Worm (Caenorhabditis elegans): Measurements from ENCODE around the gene F55B12.2.
A peak's percentile ranks its signal among the peaks of the same experiment; 100 is the strongest.

The F55B12.2 gene

ce11 chrV:13818824-13819408 lies 2.1 kb upstream of the F55B12.2 start, which contains the start of gene sel-10:
Gene sel-10, plus strand, starts transcription at chrV:13819361.
- peak; percentile 19 for TF ChIP-seq tbx-2 (tag; optimal IDR thresholded peaks at IDR 0.05)
- TF ChIP-seq madf-2 (tag; optimal IDR thresholded peaks at IDR 0.05): no peak
- no peak for TF ChIP-seq pax-1 (tag; optimal IDR thresholded peaks at IDR 0.05)
- TF ChIP-seq rnt-1 (tag; optimal IDR thresholded peaks at IDR 0.05): peak; percentile 11
- no peak for TF ChIP-seq sox-2 (GFP tag; IDR thresholded peaks at IDR 0.05)
- no peak for TF ChIP-seq dve-1 (tag; optimal IDR thresholded peaks at IDR 0.05)
- TF ChIP-seq ceh-48 (tag; optimal IDR thresholded peaks at IDR 0.05): peak; percentile 7
- peak; percentile 33 for TF ChIP-seq ceh-31 (tag; optimal IDR thresholded peaks at IDR 0.05)
- no peak for TF ChIP-seq pha-4 (tag; optimal IDR thresholded peaks at IDR 0.05)
- no peak for TF ChIP-seq nhr-11 (tag; optimal IDR thresholded peaks at IDR 0.05)
- TF ChIP-seq unc-42 (tag; optimal IDR thresholded peaks at IDR 0.05): no peak
- no peak for TF ChIP-seq pha-2 (tag; optimal IDR thresholded peaks at IDR 0.05)
- no peak for TF ChIP-seq hlh-15 (tag; optimal IDR thresholded peaks at IDR 0.05)
- TF ChIP-seq hlh-13 (GFP tag; optimal IDR thresholded peaks at IDR 0.05): no peak
- peak; percentile 25 for TF ChIP-seq nfya-1 (tag; optimal IDR thresholded peaks at IDR 0.05)
- peak; percentile 41 for TF ChIP-seq elt-2 (tag; optimal IDR thresholded peaks at IDR 0.05)
- TF ChIP-seq hlh-6 (tag; optimal IDR thresholded peaks at IDR 0.05): no peak

ce11 chrV:13812931-13813330 lies 3.8 kb downstream of the F55B12.2 start, which contains the start of gene ceh-24:
Gene ceh-24, plus strand, starts transcription at chrV:13813231.
- TF ChIP-seq sox-2 (GFP tag; IDR thresholded peaks at IDR 0.05) (no peak), dve-1 (tag; optimal IDR thresholded peaks at IDR 0.05) (no peak), ceh-31 (tag; optimal IDR thresholded peaks at IDR 0.05) (no peak)

ce11 chrV:13812330-13812729 lies 4.4 kb downstream of the F55B12.2 start:
- TF ChIP-seq unc-42 (tag; optimal IDR thresholded peaks at IDR 0.05) (peak; percentile 68), pros-1 (tag; optimal IDR thresholded peaks at IDR 0.05) (no peak)

- TF ChIP-seq rnt-1 (tag; optimal IDR thresholded peaks at IDR 0.05) (peak; percentile 39), ets-4 (tag; optimal IDR thresholded peaks at IDR 0.05) (no peak), ceh-18 (tag; optimal IDR thresholded peaks at IDR 0.05) (peak; percentile 72), ceh-31 (tag; optimal IDR thresholded peaks at IDR 0.05) (peak; percentile 77), hlh-8 (tag; optimal IDR thresholded peaks at IDR 0.05) (peak; percentile 44), unc-42 (tag; optimal IDR thresholded peaks at IDR 0.05) (peak; percentile 53), ttx-3 (tag; optimal IDR thresholded peaks at IDR 0.05) (no peak), unc-55 (GFP tag; optimal IDR thresholded peaks at IDR 0.05) (peak; percentile 36), Y22D7AL.16 (tag; optimal IDR thresholded peaks at IDR 0.05) (no peak), gmeb-2 (tag; optimal IDR thresholded peaks at IDR 0.05) (no peak), che-1 (tag; optimal IDR thresholded peaks at IDR 0.05) (no peak), pqm-1 (tag; optimal IDR thresholded peaks at IDR 0.05) (no peak), odd-2 (tag; optimal IDR thresholded peaks at IDR 0.05) (no peak), ceh-34 (tag; optimal IDR thresholded peaks at IDR 0.05) (peak; percentile 81), sdc-2 (tag; optimal IDR thresholded peaks at IDR 0.05) (peak; percentile 17), sox-4 (tag; optimal IDR thresholded peaks at IDR 0.05) (no peak), nfya-1 (tag; optimal IDR thresholded peaks at IDR 0.05) (peak; percentile 79), elt-2 (tag; optimal IDR thresholded peaks at IDR 0.05) (peak; percentile 18), tbx-7 (tag; optimal IDR thresholded peaks at IDR 0.05) (no peak), F13H6.1 (tag; optimal IDR thresholded peaks at IDR 0.05) (peak; percentile 33), unc-3 (GFP tag; conservative IDR thresholded peaks at IDR 0.05) (no peak), unc-3 (tag; optimal IDR thresholded peaks at IDR 0.05) (no peak), ama-1 (optimal IDR thresholded peaks at IDR 0.05) (no peak), sox-2 (GFP tag; IDR thresholded peaks at IDR 0.05) (peak; percentile 13; the same call in 1 of the 2 replicates), madf-2 (tag; optimal IDR thresholded peaks at IDR 0.05) (no peak), zip-5 (tag; optimal IDR thresholded peaks at IDR 0.05) (no peak), fax-1 (tag; optimal IDR thresholded peaks at IDR 0.05) (no peak), pax-1 (tag; optimal IDR thresholded peaks at IDR 0.05) (peak; percentile 12), ceh-48 (tag; optimal IDR thresholded peaks at IDR 0.05) (no peak), T23F11.4 (GFP tag; optimal IDR thresholded peaks at IDR 0.05) (no peak), dmd-4 (tag; optimal IDR thresholded peaks at IDR 0.05; ENCODE audit: borderline replicate concordance) (no peak), hlh-30 (tag; optimal IDR thresholded peaks at IDR 0.05; ENCODE audit: insufficient read depth) (peak; percentile 59), ref-2 (tag; optimal IDR thresholded peaks at IDR 0.05) (peak; percentile 75), pros-1 (tag; optimal IDR thresholded peaks at IDR 0.05) (peak; percentile 49), fkh-6 (tag; optimal IDR thresholded peaks at IDR 0.05) (no peak), ceh-2 (tag; optimal IDR thresholded peaks at IDR 0.05) (peak; percentile 42), ceh-30 (tag; optimal IDR thresholded peaks at IDR 0.05) (peak; percentile 9), hlh-13 (GFP tag; optimal IDR thresholded peaks at IDR 0.05) (no peak)
Observed at ce11 chrV:13808462-13808867, 8.3 kb downstream of the F55B12.2 start.
